Worm (Caenorhabditis elegans) whole organism, young adult: Measurements from ENCODE around the gene B0001.8.

Experiments
- F52B5.7 ChIP-seq: sonication (generic microtip); optimal IDR thresholded peaks from 2 replicates; lab custom pipeline; 2016; ENCODE audit warnings: mild to moderate bottlenecking, missing genetic modification characterization, missing compliant biosample characterization
- T07F8.4 ChIP-seq: sonication (generic microtip); optimal IDR thresholded peaks from 2 replicates; lab custom pipeline; 2016; ENCODE audit warnings: mild to moderate bottlenecking, missing genetic modification characterization, moderate library complexity, missing compliant biosample characterization
- T26A5.8 ChIP-seq: sonication (generic microtip); optimal IDR thresholded peaks from 2 replicates; lab custom pipeline; 2016; ENCODE audit warnings: missing genetic modification characterization, missing compliant biosample characterization
- aptf-3 ChIP-seq: fragments of 200-800 bp; sonication (Bioruptor generic); IDR thresholded peaks from 2 replicates; pipeline ENCODE4 v1.3.6; 2022; ENCODE audit warnings: missing genetic modification characterization, missing compliant biosample characterization
- athp-1 ChIP-seq: sonication (generic microtip); optimal IDR thresholded peaks from 2 replicates; lab custom pipeline; 2017; ENCODE audit warnings: mild to moderate bottlenecking, missing genetic modification characterization, missing compliant biosample characterization
- ceh-27 ChIP-seq: fragments of 200-800 bp; sonication (Bioruptor generic); optimal IDR thresholded peaks from 2 replicates; lab custom pipeline; 2018; ENCODE audit warnings: mild to moderate bottlenecking, missing genetic modification characterization, moderate library complexity, missing compliant biosample characterization
- mcd-1 ChIP-seq: fragments of 200-800 bp; sonication (Bioruptor generic); IDR thresholded peaks from 2 replicates; pipeline ENCODE4 v1.3.6; 2022; ENCODE audit warnings: missing genetic modification reagents, missing genetic modification characterization, missing compliant biosample characterization
- nfya-2 ChIP-seq: fragments of 200-800 bp; sonication (Bioruptor generic); IDR thresholded peaks from 2 replicates; pipeline ENCODE4 v1.3.6; 2022; ENCODE audit warnings: missing genetic modification reagents, missing genetic modification characterization, missing compliant biosample characterization
- pha-4 ChIP-seq: fragments of 150-350 bp; sonication (generic microtip); optimal IDR thresholded peaks from 2 replicates; lab custom pipeline; 2014; ENCODE audit warnings: missing biosample characterization, missing genetic modification reagents, missing genetic modification characterization
- rcor-1 ChIP-seq: fragments of 200-800 bp; sonication (Bioruptor generic); IDR thresholded peaks from 2 replicates; pipeline ENCODE4 v1.3.6; 2022; ENCODE audit warnings: missing genetic modification reagents, missing genetic modification characterization, missing compliant biosample characterization
- snpc-4 ChIP-seq, 5 experiments: fragments of 150-350 bp in 1 of 5; sonication (generic microtip) in 4 of 5; optimal IDR thresholded peaks; 2 replicates each; lab custom pipeline; 2014 to 2018; ENCODE audit warnings: missing genetic modification characterization in 5 of 5, missing biosample characterization in 3 of 5, antibody characterized with exemption in 2 of 5, mild to moderate bottlenecking in 2 of 5, missing compliant biosample characterization in 2 of 5, missing genotype in 2 of 5, moderate library complexity in 2 of 5, missing genetic modification reagents in 1 of 5
- tbx-9 ChIP-seq: sonication (generic microtip); optimal IDR thresholded peaks from 2 replicates; lab custom pipeline; 2016; ENCODE audit warnings: borderline replicate concordance, missing genetic modification characterization, inconsistent platforms, missing compliant biosample characterization
- unc-62 ChIP-seq: fragments of 150-350 bp; optimal IDR thresholded peaks from 2 replicates; lab custom pipeline; 2014; ENCODE audit warnings: missing biosample characterization, missing genetic modification reagents, missing genetic modification characterization

ce11 chrIV:12157915-12158314, 17.1 kb upstream of the B0001.8 start:
- TF ChIP-seq unc-62 (GFP tag; lab: Kevin White, UChicago) (no peak), aptf-3 (no peak), ceh-27 (GFP tag; lab: Kevin White, UChicago) (no peak), T07F8.4 (tag; lab: Kevin White, UChicago) (no peak), F52B5.7 (no peak), T26A5.8 (no peak), athp-1 (tag; lab: Kevin White, UChicago) (no peak), pha-4 (no peak), rcor-1 (GFP tag; lab: Robert Waterston, UW) (no peak), nfya-2 (GFP tag; lab: Robert Waterston, UW) (no peak), tbx-9 (tag; lab: Kevin White, UChicago) (no peak), snpc-4 (GFP tag; optimal IDR thresholded peaks at IDR 0.05; lab: Kevin White, UChicago) (no peak), snpc-4 (tag; optimal IDR thresholded peaks at IDR 0.05; lab: Kevin White, UChicago) (no peak), mcd-1 (GFP tag; lab: Robert Waterston, UW) (no peak)
